Worm (Caenorhabditis elegans) whole organism, L4 larva: Measurements from ENCODE around the gene sdhb-1.

Experiments used
- gei-8 ChIP-seq: fragments of 200-800 bp; sonication (Bioruptor generic); optimal IDR thresholded peaks from 2 replicates; lab custom pipeline; 2018; ENCODE audit warnings: mild to moderate bottlenecking, missing genetic modification characterization, missing compliant biosample characterization
- mep-1 ChIP-seq: fragments of 150-350 bp; sonication (generic microtip); optimal IDR thresholded peaks from 3 replicates; lab custom pipeline; 2014; ENCODE audit warnings: missing biosample characterization, missing genetic modification characterization
- unc-62 ChIP-seq, 3 experiments: fragments of 150-350 bp in 1 of 3; sonication (generic microtip); optimal IDR thresholded peaks in 2 of 3; peaks in 1 of 3; 1 replicate in 1 of 3; 2 replicates in 2 of 3; lab custom pipeline; 2014 to 2017; ENCODE audit warnings: missing biosample characterization in 3 of 3, missing genetic modification characterization in 3 of 3, missing genetic modification reagents in 3 of 3, missing genotype in 1 of 3
- ztf-11 ChIP-seq: fragments of 150-350 bp; optimal IDR thresholded peaks from 2 replicates; lab custom pipeline; 2014; ENCODE audit warnings: missing biosample characterization, missing genetic modification characterization

ce11 chrII:9398370-9398901 lies 45.9 kb upstream of the sdhb-1 start, which contains the start of the genes Y51B9A.14 and Y51B9A.8:
- TF ChIP-seq gei-8 (no peak), unc-62 (GFP tag; optimal IDR thresholded peaks at IDR 0.05 in 1 of 2; lab: Kevin White, UChicago) (no peak), unc-62 (tag; optimal IDR thresholded peaks at IDR 0.05; lab: Kevin White, UChicago) (no peak), mep-1 (tag; lab: Kevin White, UChicago) (no peak), ztf-11 (tag; lab: Kevin White, UChicago) (no peak)
